Fruit fly (Drosophila melanogaster): ENCODE measurements around the gene CG33272.

The CG33272 gene

dm6 chr3L:11556637-11557036 is 46.2 kb upstream of the CG33272 start (continued):
- no peak for TF ChIP-seq Myb (GFP tag; optimal IDR thresholded peaks at IDR 0.05)
- TF ChIP-seq HLH3B (GFP tag; IDR thresholded peaks at IDR 0.05), result no peak
- TF ChIP-seq prd (optimal IDR thresholded peaks at IDR 0.05), result no peak
- no peak for TF ChIP-seq prd (GFP tag; IDR thresholded peaks at IDR 0.05)
- no peak for TF ChIP-seq z (GFP tag; IDR thresholded peaks at IDR 0.05)
- no peak for TF ChIP-seq sob (GFP tag; IDR thresholded peaks at IDR 0.05)
- TF ChIP-seq CG2678 (tag; optimal IDR thresholded peaks at IDR 0.05), result peak; percentile 65
- TF ChIP-seq CG1603 (tag; optimal IDR thresholded peaks at IDR 0.05), result no peak
- TF ChIP-seq CG11560 (tag; IDR thresholded peaks at IDR 0.05), result no peak
- TF ChIP-seq gsb (GFP tag; IDR thresholded peaks at IDR 0.05), result no peak
- TF ChIP-seq peb (GFP tag; IDR thresholded peaks at IDR 0.05), result no peak
- no peak for TF ChIP-seq Hsf (GFP tag; optimal IDR thresholded peaks at IDR 0.05)
- TF ChIP-seq Max (GFP tag; optimal IDR thresholded peaks at IDR 0.05), result no peak
- no peak for TF ChIP-seq CG6683 (GFP tag; optimal IDR thresholded peaks at IDR 0.05)
- TF ChIP-seq psq (GFP tag; optimal IDR thresholded peaks at IDR 0.05), result no peak
- no peak for TF ChIP-seq CG11093 (GFP tag; IDR thresholded peaks at IDR 0.05)
- peak; percentile 7 for TF ChIP-seq D19B (GFP tag; optimal IDR thresholded peaks at IDR 0.05)
- peak; percentile 11 for TF ChIP-seq CG2712 (tag; optimal IDR thresholded peaks at IDR 0.05)
- no peak for TF ChIP-seq vnd (GFP tag; IDR thresholded peaks at IDR 0.05; ENCODE audit: partially characterized antibody)
- no peak for TF ChIP-seq tin (GFP tag; optimal IDR thresholded peaks at IDR 0.05)
- no peak for TF ChIP-seq CG8478 (optimal IDR thresholded peaks at IDR 0.05)
- TF ChIP-seq CG7556 (GFP tag; optimal IDR thresholded peaks at IDR 0.05), result peak; percentile 75
- TF ChIP-seq oc (tag; optimal IDR thresholded peaks at IDR 0.05), result no peak
- TF ChIP-seq CG12942 (GFP tag; optimal IDR thresholded peaks at IDR 0.05), result no peak
- TF ChIP-seq Dip2 (GFP tag; IDR thresholded peaks at IDR 0.05), result no peak
- TF ChIP-seq bigmax (GFP tag; optimal IDR thresholded peaks at IDR 0.05), result no peak
- no peak for TF ChIP-seq CG8765 (GFP tag; IDR thresholded peaks at IDR 0.05)
- TF ChIP-seq CG2116 (GFP tag; optimal IDR thresholded peaks at IDR 0.05), result no peak
- TF ChIP-seq Scr (GFP tag; IDR thresholded peaks at IDR 0.05; ENCODE audit: partially characterized antibody), result no peak
- TF ChIP-seq klu (GFP tag; IDR thresholded peaks at IDR 0.05), result no peak
- no peak for TF ChIP-seq gcm2 (GFP tag; optimal IDR thresholded peaks at IDR 0.05)
- no peak for TF ChIP-seq CG34224 (GFP tag; IDR thresholded peaks at IDR 0.05; ENCODE audit: partially characterized antibody)
- no peak for TF ChIP-seq GATAe (GFP tag; conservative IDR thresholded peaks at IDR 0.05)
- TF ChIP-seq CG33557 (GFP tag; optimal IDR thresholded peaks at IDR 0.05), result no peak
- TF ChIP-seq eyg (GFP tag; optimal IDR thresholded peaks at IDR 0.05), result no peak
- TF ChIP-seq ATbp (GFP tag; optimal IDR thresholded peaks at IDR 0.05), result no peak
- no peak for TF ChIP-seq kah (GFP tag; optimal IDR thresholded peaks at IDR 0.05)
- TF ChIP-seq Hr78 (GFP tag; optimal IDR thresholded peaks at IDR 0.05), result no peak
- 0 out of 2 replicates have a peak, but pooled peaks have one; percentile 32 for TF ChIP-seq CG14014 (GFP tag; IDR thresholded peaks at IDR 0.05)
- peak; percentile 7 for TF ChIP-seq scrt (GFP tag; optimal IDR thresholded peaks at IDR 0.05)
- no peak for TF ChIP-seq abd-A (tag; optimal IDR thresholded peaks at IDR 0.05)
- no peak for TF ChIP-seq Drgx (GFP tag; IDR thresholded peaks at IDR 0.05)
- no peak for TF ChIP-seq shn (GFP tag; optimal IDR thresholded peaks at IDR 0.05)
- TF ChIP-seq Lpt (GFP tag; optimal IDR thresholded peaks at IDR 0.05), result no peak
- no peak for TF ChIP-seq dan (GFP tag; IDR thresholded peaks at IDR 0.05)
- no peak for TF ChIP-seq sima (GFP tag; optimal IDR thresholded peaks at IDR 0.05)
- TF ChIP-seq chm (GFP tag; IDR thresholded peaks at IDR 0.05), result no peak
- TF ChIP-seq sd (tag; optimal IDR thresholded peaks at IDR 0.05), result no peak
- no peak for TF ChIP-seq CG7372 (GFP tag; IDR thresholded peaks at IDR 0.05)
- TF ChIP-seq CG7745 (tag; optimal IDR thresholded peaks at IDR 0.05), result no peak
- no peak for TF ChIP-seq CG1792 (GFP tag; optimal IDR thresholded peaks at IDR 0.05)
- TF ChIP-seq grau (tag; optimal IDR thresholded peaks at IDR 0.05), result peak; percentile 61
- TF ChIP-seq CG32532 (GFP tag; IDR thresholded peaks at IDR 0.05), result peak; percentile 36; the same call in 1 of the 2 replicates
